Fruit fly (Drosophila melanogaster): ENCODE measurements around the gene Ctr1A.

Gene Ctr1A

DNA sequence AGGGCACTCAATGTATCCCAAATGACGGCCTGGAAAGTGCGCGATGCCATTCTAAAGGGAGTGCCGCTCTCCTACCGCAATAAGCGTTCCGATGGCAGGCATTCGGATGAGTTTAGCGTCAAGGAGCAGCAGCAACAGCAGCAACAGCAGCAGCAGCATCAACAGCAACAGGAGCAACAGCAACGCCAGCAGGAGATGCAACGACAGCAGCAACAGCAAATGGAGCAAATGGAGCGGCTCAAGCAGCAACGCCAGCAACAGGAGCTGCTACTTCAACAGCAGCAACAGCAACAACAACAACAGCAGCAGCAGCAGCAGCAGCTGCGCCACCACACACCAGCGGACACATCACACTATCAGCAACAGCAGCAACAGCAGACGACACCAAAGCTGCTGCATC, 54.7 kb downstream of the Ctr1A start:
- TF ChIP-seq CG33017 (tag; optimal IDR thresholded peaks at IDR 0.05) (no peak), cic (GFP tag; optimal IDR thresholded peaks at IDR 0.05) (no peak), CG14711 (tag; optimal IDR thresholded peaks at IDR 0.05) (no peak), CG5204 (GFP tag; optimal IDR thresholded peaks at IDR 0.05) (no peak), CG12768 (GFP tag; optimal IDR thresholded peaks at IDR 0.05) (no peak), tj (GFP tag; optimal IDR thresholded peaks at IDR 0.05) (no peak), Mnt (GFP tag; optimal IDR thresholded peaks at IDR 0.05) (no peak), CG11617 (GFP tag; optimal IDR thresholded peaks at IDR 0.05) (no peak), CG1620 (GFP tag; optimal IDR thresholded peaks at IDR 0.05) (no peak), cnc (optimal IDR thresholded peaks at IDR 0.05) (no peak)

Measured in whole organism, adult.